Worm (Caenorhabditis elegans) whole organism, young adult: ENCODE results near the gene gpa-17.

Source experiments
- hlh-12 ChIP-seq: sonication (generic microtip); optimal IDR thresholded peaks from 2 replicates; lab custom pipeline; 2016; ENCODE audit warnings: missing genetic modification characterization, missing compliant biosample characterization
- lin-35 ChIP-seq, 3 experiments: fragments of 150-350 bp in 2 of 3; sonication (generic microtip) in 1 of 3; optimal IDR thresholded peaks; 2 replicates each; lab custom pipeline; 2014 to 2018; ENCODE audit warnings: missing biosample characterization in 3 of 3, missing genetic modification characterization in 3 of 3, missing genetic modification reagents in 3 of 3

DNA sequence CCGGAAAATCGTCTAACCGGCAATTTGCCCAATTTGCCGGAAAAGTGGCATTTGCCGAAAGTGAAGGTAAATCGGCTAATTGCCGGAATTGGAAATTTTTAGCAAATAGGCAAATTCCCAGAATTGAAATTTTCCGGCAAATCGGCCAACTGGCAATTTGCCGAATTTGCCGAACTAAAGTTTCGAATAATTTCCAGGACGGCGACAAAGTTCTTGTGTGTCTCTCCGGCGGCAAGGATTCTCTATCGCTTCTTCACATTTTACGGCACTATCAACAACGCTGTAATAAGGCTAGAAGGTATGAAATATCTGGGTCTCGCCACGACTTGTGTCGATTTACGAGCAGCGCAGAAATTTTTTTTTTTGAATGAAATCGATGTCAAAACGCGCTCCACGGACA is 29.9 kb downstream of the gpa-17 start:
- TF ChIP-seq hlh-12 (tag; lab: Kevin White, UChicago) (no peak), lin-35 (GFP tag; optimal IDR thresholded peaks at IDR 0.05; lab: Kevin White, UChicago) (no peak)
